Fruit fly (Drosophila melanogaster): ENCODE measurements around the gene Roc1a.
A peak's percentile ranks its signal among the peaks of the same experiment; 100 is the strongest.

Gene Roc1a

dm6 chrX:687330-688078 lies 40.4 kb downstream of the Roc1a start (continued):
- no peak for TF ChIP-seq trem (tag; optimal IDR thresholded peaks at IDR 0.05)
- TF ChIP-seq her (GFP tag; optimal IDR thresholded peaks at IDR 0.05) = no peak
- TF ChIP-seq tap (tag; optimal IDR thresholded peaks at IDR 0.05) = no peak
- TF ChIP-seq schlank (tag; optimal IDR thresholded peaks at IDR 0.05) = no peak
- TF ChIP-seq kah (GFP tag; optimal IDR thresholded peaks at IDR 0.05) = no peak
- no peak for TF ChIP-seq ci (GFP tag; IDR thresholded peaks at IDR 0.05)
- no peak for TF ChIP-seq Six4 (GFP tag; optimal IDR thresholded peaks at IDR 0.05)
- no peak for TF ChIP-seq CG11560 (tag; IDR thresholded peaks at IDR 0.05)
- TF ChIP-seq psq (GFP tag; optimal IDR thresholded peaks at IDR 0.05) = peak; percentile 55
- no peak for TF ChIP-seq mld (GFP tag; IDR thresholded peaks at IDR 0.05; ENCODE audit: partially characterized antibody)
- TF ChIP-seq CG17328 (GFP tag; IDR thresholded peaks at IDR 0.05) = no peak
- TF ChIP-seq Drgx (GFP tag; IDR thresholded peaks at IDR 0.05) = 0 out of 2 replicates have a peak, but pooled peaks have one; percentile 36
- no peak for TF ChIP-seq CG7987 (GFP tag; optimal IDR thresholded peaks at IDR 0.05)
- no peak for TF ChIP-seq CG17912 (GFP tag; optimal IDR thresholded peaks at IDR 0.05)
- TF ChIP-seq Ptx1 (GFP tag; IDR thresholded peaks at IDR 0.05) = no peak
- TF ChIP-seq CG5245 (GFP tag; optimal IDR thresholded peaks at IDR 0.05) = no peak
- no peak for TF ChIP-seq CG10274 (GFP tag; optimal IDR thresholded peaks at IDR 0.05)
- TF ChIP-seq gsb (GFP tag; IDR thresholded peaks at IDR 0.05) = no peak
- no peak for TF ChIP-seq Sry-δ (GFP tag; optimal IDR thresholded peaks at IDR 0.05)
- TF ChIP-seq pfk (GFP tag; optimal IDR thresholded peaks at IDR 0.05) = no peak
- TF ChIP-seq sens (GFP tag) = peak; percentile 81
- no peak for TF ChIP-seq btn (GFP tag; optimal IDR thresholded peaks at IDR 0.05)
- TF ChIP-seq CG8359 (GFP tag; optimal IDR thresholded peaks at IDR 0.05; ENCODE audit: borderline replicate concordance) = no peak
- no peak for TF ChIP-seq B-H1 (GFP tag; IDR thresholded peaks at IDR 0.05)
- TF ChIP-seq Dll (GFP tag; IDR thresholded peaks at IDR 0.05; ENCODE audit: partially characterized antibody) = no peak
- TF ChIP-seq Tbp (GFP tag; optimal IDR thresholded peaks at IDR 0.05) = no peak
- TF ChIP-seq CG10654 (GFP tag; optimal IDR thresholded peaks at IDR 0.05) = no peak
- TF ChIP-seq CG2116 (GFP tag; optimal IDR thresholded peaks at IDR 0.05) = no peak
- no peak for TF ChIP-seq CG10209 (GFP tag; optimal IDR thresholded peaks at IDR 0.05)
- no peak for TF ChIP-seq CG18619 (GFP tag; optimal IDR thresholded peaks at IDR 0.05)
- TF ChIP-seq crp (GFP tag; optimal IDR thresholded peaks at IDR 0.05) = no peak
- peak; percentile 34 for TF ChIP-seq sqz (GFP tag; optimal IDR thresholded peaks at IDR 0.05)
- no peak for TF ChIP-seq Dad (GFP tag; optimal IDR thresholded peaks at IDR 0.05)
- no peak for TF ChIP-seq pan (optimal IDR thresholded peaks at IDR 0.05)
- no peak for TF ChIP-seq pan (GFP tag; optimal IDR thresholded peaks at IDR 0.05 in 1 of 2, IDR thresholded peaks at IDR 0.05 in 1 of 2)
- TF ChIP-seq HLH4C (GFP tag; IDR thresholded peaks at IDR 0.05; ENCODE audit: partially characterized antibody) = no peak
- no peak for TF ChIP-seq CG8281 (tag; optimal IDR thresholded peaks at IDR 0.05)
- TF ChIP-seq CG2199 (GFP tag; IDR thresholded peaks at IDR 0.05) = 0 out of 3 replicates have a peak, but pooled peaks have one; percentile 36
- TF ChIP-seq corto (GFP tag; optimal IDR thresholded peaks at IDR 0.05) = peak; percentile 28
- no peak for TF ChIP-seq Xbp1 (GFP tag; optimal IDR thresholded peaks at IDR 0.05)
- no peak for TF ChIP-seq CG7963 (GFP tag; IDR thresholded peaks at IDR 0.05; ENCODE audit: partially characterized antibody)
- no peak for TF ChIP-seq CkIIα-i1 (GFP tag; IDR thresholded peaks at IDR 0.05)
- no peak for TF ChIP-seq CG13123 (GFP tag; optimal IDR thresholded peaks at IDR 0.05)
- TF ChIP-seq CG17568 (GFP tag; optimal IDR thresholded peaks at IDR 0.05) = no peak
- TF ChIP-seq Xrp1 (GFP tag; IDR thresholded peaks at IDR 0.05) = no peak
- no peak for TF ChIP-seq Sox100B (GFP tag; optimal IDR thresholded peaks at IDR 0.05)
- peak; percentile 66 for TF ChIP-seq z (GFP tag; IDR thresholded peaks at IDR 0.05)
- no peak for TF ChIP-seq CG10543 (GFP tag; optimal IDR thresholded peaks at IDR 0.05)
- no peak for TF ChIP-seq CG3281 (GFP tag; optimal IDR thresholded peaks at IDR 0.05)
- no peak for TF ChIP-seq CG6654 (GFP tag; optimal IDR thresholded peaks at IDR 0.05)
